Worm (Caenorhabditis elegans): ENCODE results near the gene K02E2.11.
A peak's percentile ranks its signal among the peaks of the same experiment; 100 is the strongest.
"Not testable (repeated sequence)": the region's sequence is repeated elsewhere in the genome, so short reads cannot be mapped to it uniquely, and the experiment has no call there.

Gene K02E2.11

DNA sequence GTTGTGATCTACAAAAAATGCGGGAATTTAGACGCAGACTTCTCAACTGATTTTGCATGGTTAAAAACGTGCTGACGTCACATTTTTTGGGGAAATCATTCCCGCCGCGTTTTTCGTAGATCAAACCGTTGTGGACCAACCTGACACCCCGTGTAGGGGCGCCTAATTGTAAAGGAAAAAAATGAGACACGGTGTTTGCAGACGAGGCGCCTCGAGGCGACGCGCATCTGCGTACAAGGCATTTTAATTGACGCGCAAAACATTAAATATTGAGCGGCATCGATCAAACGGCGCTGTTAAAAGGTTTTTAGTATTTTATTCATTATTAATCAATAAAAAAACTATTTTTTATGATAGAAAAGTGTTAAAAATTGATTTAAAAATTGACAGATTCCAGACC lies 48.3 kb downstream of the K02E2.11 start:
- TF ChIP-seq dpl-1 (GFP tag; optimal IDR thresholded peaks at IDR 0.05) (peak in 2 of 3 experiments; percentile 5 to 23), F16B12.6 (tag; optimal IDR thresholded peaks at IDR 0.05) (peak; percentile 72), lin-35 (GFP tag; optimal IDR thresholded peaks at IDR 0.05) (peak in 1 of 2 experiments; percentile 38), efl-1 (optimal IDR thresholded peaks at IDR 0.05) (peak; percentile 22 to 44)
- TF ChIP-seq efl-1 (GFP tag; optimal IDR thresholded peaks at IDR 0.05 in 1 of 2): not testable (repeated sequence)
